Worm (Caenorhabditis elegans): ENCODE measurements around the gene lec-6.

Gene lec-6

DNA sequence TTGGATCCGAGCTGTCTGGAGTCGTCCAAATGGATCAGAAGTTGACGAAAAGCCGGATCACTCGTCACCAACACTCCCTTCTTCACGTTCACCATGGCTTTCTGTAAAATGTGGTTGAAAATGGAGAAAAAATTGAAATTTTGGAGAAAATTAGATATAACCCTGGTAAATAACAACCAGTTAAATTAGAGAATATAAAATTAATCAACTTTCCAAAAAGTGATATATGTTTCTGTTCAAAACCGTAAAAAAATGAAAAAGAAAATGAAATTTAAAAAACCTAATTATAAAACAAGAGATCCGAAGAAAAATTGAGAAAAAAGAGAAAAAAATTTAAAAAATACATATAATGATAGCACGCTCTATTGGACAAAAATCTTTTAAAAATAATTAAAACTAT lies 22.7 kb downstream of the lec-6 start, which contains the start of gene gtf-2H5:
Gene gtf-2H5, minus strand, starts transcription at position 101 of the 400 bp plus-strand sequence.
- TF ChIP-seq nhr-43 (tag; optimal IDR thresholded peaks at IDR 0.05; ENCODE audit: poor library complexity, severe bottlenecking) (no peak), nhr-25 (tag; optimal IDR thresholded peaks at IDR 0.05) (no peak), R02D3.7 (tag; optimal IDR thresholded peaks at IDR 0.05) (no peak), fos-1 (tag; optimal IDR thresholded peaks at IDR 0.05) (no peak), ceh-82 (tag; optimal IDR thresholded peaks at IDR 0.05) (no peak), elt-2 (tag; optimal IDR thresholded peaks at IDR 0.05) (no peak), lsy-12 (tag; optimal IDR thresholded peaks at IDR 0.05) (no peak), ceh-16 (tag; optimal IDR thresholded peaks at IDR 0.05) (no peak), ztf-4 (tag; optimal IDR thresholded peaks at IDR 0.05) (no peak), pha-4 (tag; optimal IDR thresholded peaks at IDR 0.05) (no peak), jun-1 (tag; optimal IDR thresholded peaks at IDR 0.05) (no peak), lin-39 (tag; optimal IDR thresholded peaks at IDR 0.05) (no peak), elt-3 (tag; optimal IDR thresholded peaks at IDR 0.05) (no peak), nhr-23 (tag; optimal IDR thresholded peaks at IDR 0.05) (no peak), eor-1 (tag; optimal IDR thresholded peaks at IDR 0.05) (no peak)

DNA sequence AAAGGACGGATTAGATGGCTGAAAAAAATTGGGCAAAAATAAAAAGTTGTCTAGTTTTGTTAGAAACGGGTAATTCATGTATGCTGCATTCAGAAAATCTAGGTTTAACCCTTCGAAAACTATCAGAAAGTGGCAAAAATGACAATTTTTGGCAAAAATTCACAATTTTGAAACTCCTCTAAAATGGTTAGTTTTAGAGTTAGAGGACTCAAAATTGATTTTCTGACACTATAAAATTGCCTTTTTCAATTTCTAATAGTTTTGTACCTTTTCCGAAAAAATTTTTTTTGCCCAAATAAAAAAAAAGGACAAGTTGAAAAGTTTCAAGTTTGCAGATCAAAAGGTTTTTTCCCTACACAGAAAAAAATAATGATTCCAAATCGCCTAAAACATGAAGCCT lies 23.6 kb downstream of the lec-6 start:
- TF ChIP-seq lin-15B (tag; optimal IDR thresholded peaks at IDR 0.05) (no peak), fos-1 (tag; optimal IDR thresholded peaks at IDR 0.05) (no peak), mml-1 (tag; optimal IDR thresholded peaks at IDR 0.05) (no peak), nhr-11 (tag; optimal IDR thresholded peaks at IDR 0.05) (no peak), fkh-2 (tag; optimal IDR thresholded peaks at IDR 0.05) (no peak), ceh-16 (tag; optimal IDR thresholded peaks at IDR 0.05) (no peak), aly-2 (tag; optimal IDR thresholded peaks at IDR 0.05) (no peak), nhr-28 (tag; optimal IDR thresholded peaks at IDR 0.05) (no peak), nhr-12 (tag; optimal IDR thresholded peaks at IDR 0.05) (no peak), jun-1 (tag; optimal IDR thresholded peaks at IDR 0.05) (no peak), nhr-23 (tag; optimal IDR thresholded peaks at IDR 0.05) (no peak)

DNA sequence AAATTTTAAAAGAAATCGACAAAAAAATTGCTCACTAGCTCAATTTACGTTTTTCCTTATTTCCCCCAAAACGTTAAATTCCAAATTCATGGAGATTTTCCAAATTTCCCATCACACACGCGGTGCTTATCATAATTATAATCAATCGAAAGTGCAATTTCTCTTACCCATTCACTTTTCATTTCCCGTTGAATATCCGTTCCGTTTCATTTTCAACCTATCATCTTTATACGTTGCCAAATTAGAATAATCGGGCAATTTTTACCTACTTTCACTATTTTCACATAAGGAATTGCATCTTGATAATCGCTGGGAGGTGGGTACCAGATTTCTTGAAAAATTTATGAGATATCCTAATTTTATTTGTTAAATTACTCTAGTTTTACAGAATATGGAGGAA lies 31.4 kb downstream of the lec-6 start:
- TF ChIP-seq nhr-43 (tag; optimal IDR thresholded peaks at IDR 0.05; ENCODE audit: poor library complexity, severe bottlenecking) (no peak), nhr-28 (tag; optimal IDR thresholded peaks at IDR 0.05) (no peak), elt-3 (tag; optimal IDR thresholded peaks at IDR 0.05) (no peak), unc-62 (GFP tag; optimal IDR thresholded peaks at IDR 0.05) (no peak), nfya-1 (tag; optimal IDR thresholded peaks at IDR 0.05; ENCODE audit: insufficient read depth) (no peak), nhr-12 (tag; optimal IDR thresholded peaks at IDR 0.05) (no peak), egl-27 (tag; optimal IDR thresholded peaks at IDR 0.05) (no peak), jun-1 (tag; optimal IDR thresholded peaks at IDR 0.05) (no peak), nhr-23 (tag; optimal IDR thresholded peaks at IDR 0.05) (no peak), ztf-11 (tag; optimal IDR thresholded peaks at IDR 0.05) (no peak), fos-1 (tag; optimal IDR thresholded peaks at IDR 0.05) (no peak), nhr-76 (tag; optimal IDR thresholded peaks at IDR 0.05) (no peak), ceh-82 (tag; optimal IDR thresholded peaks at IDR 0.05) (no peak)

DNA sequence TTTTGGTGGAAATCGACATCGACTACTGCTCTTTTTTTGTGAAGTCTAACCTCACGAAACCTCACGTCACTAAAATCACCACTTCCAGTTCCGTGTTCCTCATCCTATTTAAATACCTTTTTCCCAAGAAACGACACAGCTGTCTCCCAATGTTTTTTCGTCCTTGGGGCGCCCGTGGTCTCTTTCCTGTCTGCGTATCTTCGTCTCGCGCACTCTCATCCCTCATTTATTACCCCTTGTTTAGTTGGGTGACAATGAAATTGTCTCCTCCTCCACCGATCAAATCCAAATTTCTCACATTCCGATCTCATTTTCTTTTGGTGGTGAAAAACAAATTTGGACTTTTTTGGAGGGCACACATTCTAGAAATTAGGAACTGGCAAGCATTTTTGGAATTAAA lies 35.4 kb downstream of the lec-6 start:
- TF ChIP-seq snpc-4 (tag; optimal IDR thresholded peaks at IDR 0.05), result no peak
- no peak for TF ChIP-seq ceh-16 (tag; optimal IDR thresholded peaks at IDR 0.05)
- peak; percentile 68 for TF ChIP-seq nhr-25 (tag; optimal IDR thresholded peaks at IDR 0.05)
- TF ChIP-seq nhr-12 (tag; optimal IDR thresholded peaks at IDR 0.05), result no peak
- no peak for TF ChIP-seq pha-4 (tag; optimal IDR thresholded peaks at IDR 0.05)
- no peak for TF ChIP-seq egl-27 (tag; optimal IDR thresholded peaks at IDR 0.05)
- peak; percentile 77 for TF ChIP-seq egl-5 (tag; optimal IDR thresholded peaks at IDR 0.05)
- no peak for TF ChIP-seq mdl-1 (tag; optimal IDR thresholded peaks at IDR 0.05)
- TF ChIP-seq elt-2 (tag; optimal IDR thresholded peaks at IDR 0.05), result no peak
- TF ChIP-seq nhr-11 (tag; optimal IDR thresholded peaks at IDR 0.05), result no peak
- TF ChIP-seq tbx-2 (tag; optimal IDR thresholded peaks at IDR 0.05), result no peak
- TF ChIP-seq fkh-2 (tag; optimal IDR thresholded peaks at IDR 0.05), result no peak
- TF ChIP-seq fos-1 (tag; optimal IDR thresholded peaks at IDR 0.05), result no peak
- no peak for TF ChIP-seq ZK546.5 (tag; optimal IDR thresholded peaks at IDR 0.05)
- TF ChIP-seq nhr-77 (tag; optimal IDR thresholded peaks at IDR 0.05), result no peak
- peak; percentile 13 for TF ChIP-seq nhr-23 (tag; optimal IDR thresholded peaks at IDR 0.05)
- no peak for TF ChIP-seq lin-15B (tag; optimal IDR thresholded peaks at IDR 0.05)
- TF ChIP-seq nhr-43 (tag; optimal IDR thresholded peaks at IDR 0.05; ENCODE audit: poor library complexity, severe bottlenecking), result no peak
- TF ChIP-seq elt-1 (tag; optimal IDR thresholded peaks at IDR 0.05), result no peak
- no peak for TF ChIP-seq ama-1 (optimal IDR thresholded peaks at IDR 0.05)

Data from whole organism, L3 larva.